Worm (Caenorhabditis elegans) whole organism, L4/young adult: ENCODE results near the gene C45G9.14.

Experiments used
- W03F9.2 ChIP-seq: fragments of 150-350 bp; optimal IDR thresholded peaks from 2 replicates; lab custom pipeline; 2014; ENCODE audit warnings: missing biosample characterization, missing genetic modification characterization
- him-1 ChIP-seq: sonication (generic microtip); optimal IDR thresholded peaks from 2 replicates; lab custom pipeline; 2016; ENCODE audit warnings: missing genotype, missing genetic modification reagents, missing genetic modification characterization, missing compliant biosample characterization

ce11 chrIII:5002231-5002630, 42.6 kb upstream of the C45G9.14 start, which contains the start of gene R144.10:
- TF ChIP-seq him-1 (tag; lab: Kevin White, UChicago) (no peak), W03F9.2 (tag; lab: Kevin White, UChicago) (no peak)
